Fruit fly (Drosophila melanogaster) whole organism, embryonic: ENCODE results near the gene CG7627.

Experiments
- Antp ChIP-seq: fragments of 200-800 bp; sonication (Bioruptor generic); optimal IDR thresholded peaks from 3 replicates; lab custom pipeline; 2016; ENCODE audit warnings: missing biosample characterization, missing genetic modification characterization
- Asciz ChIP-seq: fragments of 200-800 bp; sonication (Bioruptor generic); optimal IDR thresholded peaks from 2 replicates; lab custom pipeline; 2017; ENCODE audit warnings: missing biosample characterization, mild to moderate bottlenecking, missing genetic modification characterization, missing genetic modification reagents
- Atf6 ChIP-seq: fragments of 200-800 bp; sonication (Bioruptor generic); IDR thresholded peaks from 2 replicates; pipeline ENCODE4 v1.3.6; 2022; ENCODE audit warnings: missing biosample characterization, missing genetic modification characterization
- BEAF-32 ChIP-seq: fragments of 200-800 bp; sonication (Bioruptor generic); optimal IDR thresholded peaks from 3 replicates; lab custom pipeline; 2017; ENCODE audit warnings: missing biosample characterization, missing genetic modification characterization, mild to moderate bottlenecking, moderate library complexity, missing genetic modification reagents
- CG10979 ChIP-seq: fragments of 200-800 bp; sonication (Bioruptor generic); optimal IDR thresholded peaks from 2 replicates; lab custom pipeline; 2018; ENCODE audit warnings: missing biosample characterization, mild to moderate bottlenecking, missing genetic modification characterization, moderate library complexity
- CG11456 ChIP-seq: fragments of 200-800 bp; sonication (Bioruptor generic); IDR thresholded peaks from 3 replicates; pipeline ENCODE4 v1.3.6; 2022; ENCODE audit warnings: missing biosample characterization, missing genetic modification characterization
- CG12299 ChIP-seq: fragments of 200-800 bp; sonication (Bioruptor generic); optimal IDR thresholded peaks from 2 replicates; lab custom pipeline; 2018; ENCODE audit warnings: missing biosample characterization, mild to moderate bottlenecking, missing genetic modification characterization
- CG13894 ChIP-seq: fragments of 200-800 bp; sonication (Bioruptor generic); optimal IDR thresholded peaks from 3 replicates; lab custom pipeline; 2018; ENCODE audit warnings: missing biosample characterization, mild to moderate bottlenecking, missing genetic modification characterization, moderate library complexity
- CG15514 ChIP-seq: fragments of 200-800 bp; sonication (Bioruptor generic); optimal IDR thresholded peaks from 3 replicates; lab custom pipeline; 2017; ENCODE audit warnings: missing biosample characterization, missing genetic modification characterization, mild to moderate bottlenecking, moderate library complexity, missing genetic modification reagents
- CG1603 ChIP-seq: fragments of 200-800 bp; sonication (Bioruptor generic); optimal IDR thresholded peaks from 2 replicates; lab custom pipeline; 2019; ENCODE audit warnings: missing biosample characterization, mild to moderate bottlenecking, missing genetic modification characterization, moderate library complexity
- CG18262 ChIP-seq: fragments of 200-800 bp; optimal IDR thresholded peaks from 3 replicates; lab custom pipeline; 2019; ENCODE audit warnings: missing biosample characterization, mild to moderate bottlenecking, missing genetic modification characterization, moderate library complexity
- CG2678 ChIP-seq: fragments of 200-800 bp; sonication (Bioruptor generic); optimal IDR thresholded peaks from 3 replicates; lab custom pipeline; 2019; ENCODE audit warnings: missing biosample characterization, mild to moderate bottlenecking, missing genetic modification characterization, moderate library complexity
- CG30020 ChIP-seq: fragments of 200-800 bp; optimal IDR thresholded peaks from 2 replicates; lab custom pipeline; 2019; ENCODE audit warnings: missing biosample characterization, mild to moderate bottlenecking, missing genetic modification characterization, moderate library complexity
- CG31441 ChIP-seq: fragments of 200-800 bp; sonication (Bioruptor generic); IDR thresholded peaks from 2 replicates; pipeline ENCODE4 v1.3.6; 2022; ENCODE audit warnings: missing biosample characterization, missing genetic modification characterization
- CG34224 ChIP-seq: fragments of 200-800 bp; sonication (Bioruptor generic); IDR thresholded peaks from 3 replicates; pipeline ENCODE4 v1.3.6; 2022; ENCODE audit warnings: missing biosample characterization, missing genetic modification characterization; ENCODE audit not compliant: partially characterized antibody
- CG4424 ChIP-seq: fragments of 200-800 bp; sonication (Bioruptor generic); optimal IDR thresholded peaks from 3 replicates; lab custom pipeline; 2016; ENCODE audit warnings: missing biosample characterization, missing genetic modification characterization
- CG6791 ChIP-seq: fragments of 200-800 bp; sonication (Bioruptor generic); IDR thresholded peaks from 3 replicates; pipeline ENCODE4 v1.3.6; 2022; ENCODE audit warnings: missing biosample characterization, missing genetic modification characterization; ENCODE audit not compliant: partially characterized antibody
- CG8359 ChIP-seq: fragments of 200-800 bp; sonication (Bioruptor generic); optimal IDR thresholded peaks from 2 replicates; lab custom pipeline; 2017; ENCODE audit warnings: missing biosample characterization, mild to moderate bottlenecking, missing genetic modification characterization, borderline replicate concordance
- CG9437 ChIP-seq: fragments of 200-800 bp; sonication (Bioruptor generic); optimal IDR thresholded peaks from 2 replicates; lab custom pipeline; 2018; ENCODE audit warnings: missing biosample characterization, mild to moderate bottlenecking, missing genetic modification characterization
- CG9797 ChIP-seq: fragments of 200-800 bp; sonication (Bioruptor generic); optimal IDR thresholded peaks from 3 replicates; lab custom pipeline; 2018; ENCODE audit warnings: missing biosample characterization, mild to moderate bottlenecking, missing genetic modification characterization
- CTCF ChIP-seq: fragments of 200-800 bp; sonication (Bioruptor generic); optimal IDR thresholded peaks from 2 replicates; lab custom pipeline; 2017; ENCODE audit warnings: missing biosample characterization, mild to moderate bottlenecking, missing genetic modification characterization, moderate library complexity
- Dip3 ChIP-seq: fragments of 200-800 bp; sonication (Bioruptor generic); optimal IDR thresholded peaks from 3 replicates; lab custom pipeline; 2016; ENCODE audit warnings: missing biosample characterization, missing genetic modification characterization
- Dll ChIP-seq: fragments of 200-800 bp; sonication (Bioruptor generic); IDR thresholded peaks from 4 replicates; pipeline ENCODE4 v1.3.6; 2022; ENCODE audit warnings: missing biosample characterization, missing genetic modification characterization; ENCODE audit not compliant: partially characterized antibody
- Doc3 ChIP-seq: fragments of 200-800 bp; sonication (Bioruptor generic); IDR thresholded peaks from 3 replicates; pipeline ENCODE4 v1.3.6; 2022; ENCODE audit warnings: missing biosample characterization, missing genetic modification characterization; ENCODE audit not compliant: partially characterized antibody
- Drgx ChIP-seq: fragments of 200-800 bp; sonication (Bioruptor generic); IDR thresholded peaks from 2 replicates; pipeline ENCODE4 v1.3.6; 2022; ENCODE audit warnings: missing biosample characterization, missing genetic modification characterization
- E2f2 ChIP-seq: fragments of 200-800 bp; sonication (Bioruptor generic); IDR thresholded peaks from 2 replicates; pipeline ENCODE4 v1.3.6; 2022; ENCODE audit warnings: missing biosample characterization, missing genetic modification characterization
- HLH4C ChIP-seq: fragments of 200-800 bp; sonication (Bioruptor generic); IDR thresholded peaks from 3 replicates; pipeline ENCODE4 v1.3.6; 2022; ENCODE audit warnings: missing biosample characterization, missing genetic modification characterization; ENCODE audit not compliant: partially characterized antibody
- Lim3 ChIP-seq: fragments of 200-800 bp; sonication (Bioruptor generic); IDR thresholded peaks from 2 replicates; pipeline ENCODE4 v1.3.6; 2022; ENCODE audit warnings: missing biosample characterization, missing genetic modification characterization
- MESR4 ChIP-seq: fragments of 200-800 bp; sonication (Bioruptor generic); optimal IDR thresholded peaks from 2 replicates; lab custom pipeline; 2018; ENCODE audit warnings: missing biosample characterization, mild to moderate bottlenecking, missing genetic modification characterization, moderate library complexity
- NFAT ChIP-seq: fragments of 200-800 bp; sonication (Bioruptor generic); IDR thresholded peaks from 2 replicates; pipeline ENCODE4 v1.3.6; 2022; ENCODE audit warnings: missing biosample characterization, missing genetic modification characterization
- Pdp1 ChIP-seq, 2 experiments: fragments of 200-800 bp; sonication (Bioruptor generic); optimal IDR thresholded peaks; 3 replicates each; lab custom pipeline; 2016; ENCODE audit warnings: missing biosample characterization in 2 of 2, missing genetic modification characterization in 2 of 2, mild to moderate bottlenecking in 1 of 2, moderate library complexity in 1 of 2
- Sry-β ChIP-seq: fragments of 200-800 bp; sonication (Bioruptor generic); optimal IDR thresholded peaks from 2 replicates; lab custom pipeline; 2018; ENCODE audit warnings: missing biosample characterization, mild to moderate bottlenecking, missing genetic modification characterization, moderate library complexity
- amos ChIP-seq: fragments of 200-800 bp; sonication (Bioruptor generic); IDR thresholded peaks from 2 replicates; pipeline ENCODE4 v1.3.6; 2022; ENCODE audit warnings: missing biosample characterization, missing genetic modification characterization; ENCODE audit not compliant: partially characterized antibody
- bcd ChIP-seq: fragments of 200-800 bp; sonication (Bioruptor generic); optimal IDR thresholded peaks from 2 replicates; lab custom pipeline; 2017; ENCODE audit warnings: missing biosample characterization, mild to moderate bottlenecking, missing genetic modification characterization
- bigmax ChIP-seq: fragments of 200-800 bp; sonication (Bioruptor generic); optimal IDR thresholded peaks from 2 replicates; lab custom pipeline; 2018; ENCODE audit warnings: missing biosample characterization, mild to moderate bottlenecking, missing genetic modification characterization
- bsh ChIP-seq, 2 experiments: fragments of 200-800 bp; sonication (Bioruptor generic); optimal IDR thresholded peaks; 2 replicates each; lab custom pipeline; 2017 to 2018; ENCODE audit warnings: mild to moderate bottlenecking in 2 of 2, missing biosample characterization in 2 of 2, missing genetic modification characterization in 2 of 2, moderate library complexity in 1 of 2
- crc ChIP-seq: fragments of 200-800 bp; sonication (Bioruptor generic); optimal IDR thresholded peaks from 2 replicates; lab custom pipeline; 2016; ENCODE audit warnings: missing biosample characterization, missing genetic modification characterization
- cwo ChIP-seq: fragments of 200-800 bp; sonication (Bioruptor generic); optimal IDR thresholded peaks from 3 replicates; lab custom pipeline; 2017; ENCODE audit warnings: missing biosample characterization, missing genetic modification characterization, mild to moderate bottlenecking, moderate library complexity, missing genetic modification reagents
- dm ChIP-seq: fragments of 200-800 bp; sonication (Bioruptor generic); optimal IDR thresholded peaks from 3 replicates; lab custom pipeline; 2016; ENCODE audit warnings: missing biosample characterization, missing genetic modification characterization
- grn ChIP-seq: fragments of 200-800 bp; sonication (Bioruptor generic); optimal IDR thresholded peaks from 3 replicates; lab custom pipeline; 2017; ENCODE audit warnings: missing biosample characterization, missing genetic modification characterization
- lola ChIP-seq, 3 experiments: fragments of >200 bp in 2 of 3; fragments of 200-800 bp in 1 of 3; sonication (Bioruptor generic) in 1 of 3; optimal IDR thresholded peaks; 2 replicates each; lab custom pipeline; 2017 to 2019; ENCODE audit warnings: missing biosample characterization in 3 of 3, missing genetic modification characterization in 3 of 3, mild to moderate bottlenecking in 1 of 3, moderate library complexity in 1 of 3
- nau ChIP-seq: fragments of 200-800 bp; sonication (Bioruptor generic); optimal IDR thresholded peaks from 3 replicates; lab custom pipeline; 2017; ENCODE audit warnings: missing biosample characterization, mild to moderate bottlenecking, missing genetic modification characterization, missing genetic modification reagents
- seq ChIP-seq: fragments of 200-800 bp; sonication (Bioruptor generic); IDR thresholded peaks from 2 replicates; pipeline ENCODE4 v1.3.6; 2022; ENCODE audit warnings: missing biosample characterization, missing genetic modification characterization
- shn ChIP-seq: fragments of 200-800 bp; sonication (Bioruptor generic); optimal IDR thresholded peaks from 3 replicates; lab custom pipeline; 2016; ENCODE audit warnings: missing biosample characterization, missing genetic modification characterization
- tap ChIP-seq: fragments of 200-800 bp; optimal IDR thresholded peaks from 3 replicates; lab custom pipeline; 2019; ENCODE audit warnings: missing biosample characterization, mild to moderate bottlenecking, missing genetic modification characterization, moderate library complexity
- trem ChIP-seq: fragments of 200-800 bp; optimal IDR thresholded peaks from 3 replicates; lab custom pipeline; 2019; ENCODE audit warnings: missing biosample characterization, mild to moderate bottlenecking, missing genetic modification characterization, moderate library complexity
- zfh1 ChIP-seq: fragments of 200-800 bp; sonication (Bioruptor generic); IDR thresholded peaks from 3 replicates; pipeline ENCODE4 v1.3.6; 2022; ENCODE audit warnings: missing biosample characterization, missing genetic modification characterization

CG7627 gene

dm6 chr2L:8364006-8364956, 2.0 kb upstream of the CG7627 start, which contains the start of the genes RpS13 and CSN8 (continued):
- TF ChIP-seq Dll (GFP tag; lab: Robert Waterston, UW) (peak; percentile 97), nau (GFP tag; lab: Kevin White, UChicago) (peak; percentile 16), bsh (GFP tag; optimal IDR thresholded peaks at IDR 0.05; lab: Kevin White, UChicago) (peak in 1 of 2 experiments; percentile 7), shn (no peak), Lim3 (no peak), crc (GFP tag; lab: Kevin White, UChicago) (no peak), seq (GFP tag; lab: Robert Waterston, UW) (no peak), CG6791 (GFP tag; lab: Robert Waterston, UW) (peak; percentile 86), grn (peak; percentile 26), Asciz (GFP tag; lab: Kevin White, UChicago) (peak; percentile 37), CG34224 (GFP tag; lab: Robert Waterston, UW) (peak; percentile 93), CG4424 (GFP tag; lab: Kevin White, UChicago) (no peak), zfh1 (GFP tag; lab: Robert Waterston, UW) (no peak), BEAF-32 (GFP tag; lab: Kevin White, UChicago) (peak; percentile 96), CG31441 (peak; percentile 54; the same call in 1 of the 2 replicates), CG13894 (peak; percentile 47), CG1603 (tag; lab: Kevin White, UChicago) (peak; percentile 62), Dip3 (GFP tag; lab: Kevin White, UChicago) (peak; percentile 7), dm (peak; percentile 92), Pdp1 (GFP tag; optimal IDR thresholded peaks at IDR 0.05; lab: Kevin White, UChicago) (peak in 1 of 2 experiments; percentile 9), E2f2 (GFP tag; lab: Robert Waterston, UW) (peak; percentile 39), CG30020 (peak; percentile 64), CG9437 (GFP tag; lab: Kevin White, UChicago) (no peak), CG15514 (peak; percentile 60), Doc3 (GFP tag; lab: Robert Waterston, UW) (peak; percentile 93), Drgx (peak; percentile 16; the same call in 1 of the 2 replicates), CG9797 (GFP tag; lab: Kevin White, UChicago) (peak; percentile 67), Sry-β (GFP tag; lab: Kevin White, UChicago) (no peak), CG11456 (GFP tag; lab: Robert Waterston, UW) (no peak), CG2678 (tag; lab: Kevin White, UChicago) (peak; percentile 26), lola (GFP tag; optimal IDR thresholded peaks at IDR 0.05; lab: Kevin White, UChicago) (peak in 1 of 3 experiments; percentile 6), amos (GFP tag; lab: Robert Waterston, UW) (peak; percentile 93), bcd (peak; percentile 11), CG18262 (tag; lab: Kevin White, UChicago) (peak; percentile 38), tap (tag; lab: Kevin White, UChicago) (peak; percentile 11), MESR4 (GFP tag; lab: Kevin White, UChicago) (peak; percentile 97), NFAT (GFP tag; lab: Robert Waterston, UW) (no peak), CTCF (GFP tag; lab: Kevin White, UChicago) (peak; percentile 7), Atf6 (GFP tag; lab: Robert Waterston, UW) (peak; percentile 45; the same call in 1 of the 2 replicates), CG12299 (tag; lab: Kevin White, UChicago) (peak; percentile 56), CG8359 (GFP tag; lab: Kevin White, UChicago) (peak; percentile 27), cwo (GFP tag; lab: Kevin White, UChicago) (no peak), Antp (no peak), bigmax (peak; percentile 95), HLH4C (peak; percentile 92), trem (tag; lab: Kevin White, UChicago) (peak; percentile 87), CG10979 (tag; lab: Kevin White, UChicago) (peak; percentile 20)
